Worm (Caenorhabditis elegans) whole organism, L4/young adult: ENCODE results near the gene nep-26.

ENCODE experiments used
- W03F9.2 ChIP-seq: fragments of 150-350 bp; optimal IDR thresholded peaks from 2 replicates; lab custom pipeline; 2014; ENCODE audit warnings: missing biosample characterization, missing genetic modification characterization
- dao-5 ChIP-seq: sonication (generic microtip); optimal IDR thresholded peaks from 2 replicates; lab custom pipeline; 2016; ENCODE audit warnings: missing genotype, missing genetic modification characterization, moderate library complexity, missing compliant biosample characterization
- him-1 ChIP-seq: sonication (generic microtip); optimal IDR thresholded peaks from 2 replicates; lab custom pipeline; 2016; ENCODE audit warnings: missing genotype, missing genetic modification reagents, missing genetic modification characterization, missing compliant biosample characterization

- no peak for TF ChIP-seq W03F9.2
- TF ChIP-seq him-1 (tag; lab: Kevin White, UChicago): no peak
- TF ChIP-seq dao-5 (tag; lab: Kevin White, UChicago): no peak
Observed at ce11 chrII:10283145-10283544, 16.8 kb downstream of the nep-26 start.
